Worm (Caenorhabditis elegans) whole organism, L2 larva: ENCODE results near the gene Y39B6A.5.

Experiments used
- C34F6.9 ChIP-seq: fragments of 150-350 bp; optimal IDR thresholded peaks from 2 replicates; lab custom pipeline; 2014; ENCODE audit warnings: missing biosample characterization, missing genetic modification characterization
- F13H6.1 ChIP-seq: sonication (generic microtip); optimal IDR thresholded peaks from 2 replicates; lab custom pipeline; 2016; ENCODE audit warnings: missing genetic modification characterization, missing compliant biosample characterization
- R02D3.7 ChIP-seq: fragments of 150-350 bp; optimal IDR thresholded peaks from 2 replicates; lab custom pipeline; 2014; ENCODE audit warnings: missing biosample characterization, missing genetic modification characterization
- Y55F3AM.14 ChIP-seq: fragments of 200-800 bp; sonication (Bioruptor generic); optimal IDR thresholded peaks from 2 replicates; lab custom pipeline; 2018; ENCODE audit warnings: mild to moderate bottlenecking, missing genetic modification characterization, missing compliant biosample characterization
- ZK546.5 ChIP-seq: sonication (generic microtip); optimal IDR thresholded peaks from 2 replicates; lab custom pipeline; 2017; ENCODE audit warnings: missing biosample characterization, missing genetic modification characterization
- alr-1 ChIP-seq: fragments of 150-350 bp; optimal IDR thresholded peaks from 2 replicates; lab custom pipeline; 2014; ENCODE audit warnings: missing biosample characterization, missing genetic modification characterization
- aly-2 ChIP-seq: fragments of 150-350 bp; optimal IDR thresholded peaks from 2 replicates; lab custom pipeline; 2014; ENCODE audit warnings: missing biosample characterization, missing genetic modification characterization
- blmp-1 ChIP-seq: sonication (generic microtip); optimal IDR thresholded peaks from 2 replicates; lab custom pipeline; 2017; ENCODE audit warnings: missing genetic modification characterization, mild to moderate bottlenecking, missing compliant biosample characterization, antibody characterized with exemption, moderate library complexity; ENCODE audit not compliant: insufficient read depth
- ceh-16 ChIP-seq: fragments of 150-350 bp; optimal IDR thresholded peaks from 2 replicates; lab custom pipeline; 2014; ENCODE audit warnings: missing biosample characterization, missing genetic modification characterization
- crh-2 ChIP-seq: sonication (generic microtip); optimal IDR thresholded peaks from 2 replicates; lab custom pipeline; 2017; ENCODE audit warnings: missing biosample characterization, missing genetic modification characterization
- egl-27 ChIP-seq: sonication (generic microtip); optimal IDR thresholded peaks from 3 replicates; lab custom pipeline; 2017; ENCODE audit warnings: missing biosample characterization, missing genetic modification reagents, missing genetic modification characterization
- elt-1 ChIP-seq: fragments of 150-350 bp; optimal IDR thresholded peaks from 2 replicates; lab custom pipeline; 2014; ENCODE audit warnings: missing biosample characterization, missing genetic modification characterization
- elt-3 ChIP-seq: sonication (generic microtip); optimal IDR thresholded peaks from 2 replicates; lab custom pipeline; 2017; ENCODE audit warnings: missing biosample characterization, missing genetic modification characterization
- fos-1 ChIP-seq: fragments of 150-350 bp; optimal IDR thresholded peaks from 2 replicates; lab custom pipeline; 2014; ENCODE audit warnings: missing biosample characterization, missing genetic modification characterization
- gmeb-1 ChIP-seq: fragments of 150-350 bp; optimal IDR thresholded peaks from 2 replicates; lab custom pipeline; 2014; ENCODE audit warnings: missing biosample characterization, missing genetic modification characterization
- mab-5 ChIP-seq: fragments of 150-350 bp; optimal IDR thresholded peaks from 2 replicates; lab custom pipeline; 2014; ENCODE audit warnings: missing biosample characterization, missing genetic modification characterization
- mbf-1 ChIP-seq: sonication (generic microtip); optimal IDR thresholded peaks from 2 replicates; lab custom pipeline; 2017; ENCODE audit warnings: missing biosample characterization, missing genetic modification characterization
- mdl-1 ChIP-seq, 2 experiments: fragments of 150-350 bp in 1 of 2; sonication (generic microtip) in 1 of 2; optimal IDR thresholded peaks; 2 replicates each; lab custom pipeline; 2017; ENCODE audit warnings: missing biosample characterization in 2 of 2, missing genetic modification characterization in 2 of 2
- nhr-10 ChIP-seq: sonication (generic microtip); optimal IDR thresholded peaks from 2 replicates; lab custom pipeline; 2017; ENCODE audit warnings: missing biosample characterization, missing genetic modification characterization
- nhr-11 ChIP-seq: fragments of 150-350 bp; optimal IDR thresholded peaks from 2 replicates; lab custom pipeline; 2014; ENCODE audit warnings: missing biosample characterization, missing genetic modification characterization
- nhr-129 ChIP-seq: fragments of 150-350 bp; optimal IDR thresholded peaks from 2 replicates; lab custom pipeline; 2014; ENCODE audit warnings: missing biosample characterization, missing genetic modification characterization
- nhr-21 ChIP-seq: fragments of 150-350 bp; optimal IDR thresholded peaks from 2 replicates; lab custom pipeline; 2014; ENCODE audit warnings: missing biosample characterization, missing genetic modification characterization
- nhr-237 ChIP-seq: fragments of 150-350 bp; optimal IDR thresholded peaks from 2 replicates; lab custom pipeline; 2014; ENCODE audit warnings: missing biosample characterization, missing genetic modification characterization
- nhr-25 ChIP-seq: fragments of 150-350 bp; sonication (generic microtip); optimal IDR thresholded peaks from 3 replicates; lab custom pipeline; 2014; ENCODE audit warnings: missing biosample characterization, missing genetic modification characterization
- nhr-6 ChIP-seq: fragments of 150-350 bp; optimal IDR thresholded peaks from 2 replicates; lab custom pipeline; 2014; ENCODE audit warnings: missing biosample characterization, missing genetic modification characterization
- nhr-77 ChIP-seq: fragments of 150-350 bp; optimal IDR thresholded peaks from 2 replicates; lab custom pipeline; 2014; ENCODE audit warnings: missing biosample characterization, missing genetic modification characterization
- peb-1 ChIP-seq: fragments of 150-350 bp; optimal IDR thresholded peaks from 2 replicates; lab custom pipeline; 2014; ENCODE audit warnings: missing biosample characterization, missing genetic modification characterization
- sma-3 ChIP-seq: sonication (generic microtip); optimal IDR thresholded peaks from 2 replicates; lab custom pipeline; 2016; ENCODE audit warnings: missing genetic modification reagents, missing genetic modification characterization, missing compliant biosample characterization
- sma-9 ChIP-seq, 2 experiments: fragments of 150-350 bp in 1 of 2; sonication (generic microtip) in 1 of 2; optimal IDR thresholded peaks; 2 replicates each; lab custom pipeline; 2014 to 2016; ENCODE audit warnings: missing genetic modification characterization in 2 of 2, mild to moderate bottlenecking in 1 of 2, missing biosample characterization in 1 of 2, missing compliant biosample characterization in 1 of 2, missing genetic modification reagents in 1 of 2, moderate library complexity in 1 of 2
- snpc-4 ChIP-seq: fragments of 150-350 bp; optimal IDR thresholded peaks from 2 replicates; lab custom pipeline; 2014; ENCODE audit warnings: missing biosample characterization, missing genetic modification characterization
- unc-55 ChIP-seq: fragments of 150-350 bp; sonication (generic microtip); optimal IDR thresholded peaks from 3 replicates; lab custom pipeline; 2014; ENCODE audit warnings: missing biosample characterization, missing genetic modification reagents, missing genetic modification characterization
- unc-62 ChIP-seq: fragments of 150-350 bp; optimal IDR thresholded peaks from 2 replicates; lab custom pipeline; 2014; ENCODE audit warnings: missing biosample characterization, missing genetic modification reagents, missing genetic modification characterization
- zag-1 ChIP-seq: fragments of 150-350 bp; optimal IDR thresholded peaks from 2 replicates; lab custom pipeline; 2014; ENCODE audit warnings: missing biosample characterization, missing genetic modification characterization
- ztf-1 ChIP-seq: fragments of 200-800 bp; sonication (Bioruptor generic); conservative IDR thresholded peaks from 2 replicates; pipeline ENCODE4 v1.3.6; 2022; ENCODE audit warnings: missing genetic modification characterization, missing compliant biosample characterization
- ztf-11 ChIP-seq: sonication (generic microtip); optimal IDR thresholded peaks from 2 replicates; lab custom pipeline; 2017; ENCODE audit warnings: missing biosample characterization, missing genetic modification characterization
- ztf-4 ChIP-seq: fragments of 150-350 bp; optimal IDR thresholded peaks from 2 replicates; lab custom pipeline; 2014; ENCODE audit warnings: missing biosample characterization, missing genetic modification characterization

The Y39B6A.5 gene

ce11 chrV:19153806-19154205 is 4.9 kb downstream of the Y39B6A.5 start, which contains the start of gene tsp-13:
tsp-13 (plus strand) TSS chrV:19154106.
- no peak for TF ChIP-seq gmeb-1 (tag; lab: Kevin White, UChicago)
- TF ChIP-seq Y55F3AM.14 (GFP tag; lab: Kevin White, UChicago): no peak
- no peak for TF ChIP-seq egl-27 (tag; lab: Kevin White, UChicago)
- no peak for TF ChIP-seq mab-5
- TF ChIP-seq nhr-25 (tag; lab: Kevin White, UChicago): no peak
- no peak for TF ChIP-seq elt-3 (tag; lab: Kevin White, UChicago)
- TF ChIP-seq sma-3 (GFP tag; lab: Kevin White, UChicago): no peak
- TF ChIP-seq nhr-129: no peak
- TF ChIP-seq peb-1: no peak
- no peak for TF ChIP-seq nhr-10 (tag; lab: Kevin White, UChicago)
- TF ChIP-seq zag-1 (tag; lab: Kevin White, UChicago): no peak
- no peak for TF ChIP-seq nhr-11 (tag; lab: Kevin White, UChicago)
- no peak for TF ChIP-seq F13H6.1 (tag; lab: Kevin White, UChicago)
- no peak for TF ChIP-seq mbf-1
- no peak for TF ChIP-seq ZK546.5
- TF ChIP-seq ceh-16 (tag; lab: Kevin White, UChicago): no peak
- no peak for TF ChIP-seq sma-9 (GFP tag; optimal IDR thresholded peaks at IDR 0.05; lab: Kevin White, UChicago)
- no peak for TF ChIP-seq sma-9 (tag; optimal IDR thresholded peaks at IDR 0.05; lab: Kevin White, UChicago)
- TF ChIP-seq, all 48 proteins: peak for 0

DNA sequence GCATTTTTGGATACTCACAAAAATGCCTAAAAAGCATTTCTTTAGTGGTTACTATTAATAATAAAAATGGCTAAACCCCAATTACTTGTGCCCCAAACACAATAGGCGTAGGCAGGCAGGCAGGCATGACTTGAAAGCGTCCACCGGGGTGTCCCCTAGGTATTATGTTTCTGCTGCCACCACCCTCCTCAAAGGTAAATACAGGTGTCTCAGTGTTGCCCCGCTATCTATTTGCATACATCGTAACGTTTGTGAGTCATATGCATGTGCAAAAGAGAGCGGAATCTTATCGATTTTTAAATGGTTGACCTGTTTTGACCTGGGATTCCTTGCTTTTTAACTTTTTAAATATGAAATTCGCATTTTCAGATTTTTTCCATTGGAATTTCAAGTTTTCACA is 5.4 kb downstream of the Y39B6A.5 start:
- TF ChIP-seq nhr-237 (tag; lab: Kevin White, UChicago): no peak
- TF ChIP-seq fos-1 (tag; lab: Kevin White, UChicago): peak; percentile 68
- TF ChIP-seq, all 48 proteins: peak for 1

DNA sequence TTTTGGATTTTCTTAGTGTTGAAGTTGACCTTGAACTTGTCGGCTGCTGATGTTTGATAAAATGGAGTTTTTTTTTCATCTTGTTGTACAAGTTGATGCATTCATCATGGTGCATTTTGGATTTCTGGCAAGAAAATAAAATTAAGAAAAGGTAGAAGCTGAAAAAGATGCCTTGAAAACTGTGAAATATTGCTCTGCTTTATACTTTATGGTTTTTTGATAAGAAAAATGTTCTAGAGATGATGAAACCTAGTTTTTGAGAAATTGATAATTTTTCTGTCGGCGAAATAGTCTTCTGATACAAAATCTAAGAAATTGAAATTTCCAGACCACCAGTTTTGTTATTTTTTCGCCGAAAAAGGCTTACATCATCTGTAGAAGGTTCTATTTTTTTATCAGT is 6.3 kb downstream of the Y39B6A.5 start, which contains the start of gene Y39B6A.69:
Y39B6A.69 (minus strand) TSS at position 101 of the 400 bp plus-strand sequence.
- no peak for TF ChIP-seq Y55F3AM.14 (GFP tag; lab: Kevin White, UChicago)
- no peak for TF ChIP-seq alr-1 (tag; lab: Kevin White, UChicago)
- no peak for TF ChIP-seq nhr-10 (tag; lab: Kevin White, UChicago)
- no peak for TF ChIP-seq ztf-4 (tag; lab: Kevin White, UChicago)
- TF ChIP-seq unc-62 (GFP tag; lab: Kevin White, UChicago): no peak
- TF ChIP-seq mdl-1 (tag; optimal IDR thresholded peaks at IDR 0.05; lab: Kevin White, UChicago): no peak
- TF ChIP-seq ztf-1 (GFP tag; lab: Robert Waterston, UW): no peak
- no peak for TF ChIP-seq ztf-11 (tag; lab: Kevin White, UChicago)
- TF ChIP-seq nhr-237 (tag; lab: Kevin White, UChicago): no peak
- TF ChIP-seq sma-3 (GFP tag; lab: Kevin White, UChicago): no peak
- TF ChIP-seq unc-55 (GFP tag; lab: Kevin White, UChicago): no peak
- TF ChIP-seq blmp-1 (tag; lab: Kevin White, UChicago): no peak
- TF ChIP-seq C34F6.9 (tag; lab: Kevin White, UChicago): no peak
- TF ChIP-seq snpc-4 (tag; lab: Kevin White, UChicago): no peak
- TF ChIP-seq nhr-25 (tag; lab: Kevin White, UChicago): no peak
- no peak for TF ChIP-seq R02D3.7 (tag; lab: Kevin White, UChicago)
- TF ChIP-seq sma-9 (GFP tag; optimal IDR thresholded peaks at IDR 0.05; lab: Kevin White, UChicago): no peak
- no peak for TF ChIP-seq sma-9 (tag; optimal IDR thresholded peaks at IDR 0.05; lab: Kevin White, UChicago)
- TF ChIP-seq F13H6.1 (tag; lab: Kevin White, UChicago): no peak
- no peak for TF ChIP-seq nhr-11 (tag; lab: Kevin White, UChicago)

- no peak for TF ChIP-seq peb-1
- TF ChIP-seq crh-2 (tag; lab: Kevin White, UChicago): no peak
- TF ChIP-seq Y55F3AM.14 (GFP tag; lab: Kevin White, UChicago): no peak
- no peak for TF ChIP-seq nhr-21 (tag; lab: Kevin White, UChicago)
- TF ChIP-seq snpc-4 (tag; lab: Kevin White, UChicago): no peak
- no peak for TF ChIP-seq R02D3.7 (tag; lab: Kevin White, UChicago)
- no peak for TF ChIP-seq sma-3 (GFP tag; lab: Kevin White, UChicago)
- no peak for TF ChIP-seq nhr-237 (tag; lab: Kevin White, UChicago)
- no peak for TF ChIP-seq aly-2 (tag; lab: Kevin White, UChicago)
- TF ChIP-seq gmeb-1 (tag; lab: Kevin White, UChicago): no peak
- no peak for TF ChIP-seq nhr-6 (tag; lab: Kevin White, UChicago)
- no peak for TF ChIP-seq ztf-1 (GFP tag; lab: Robert Waterston, UW)
- TF ChIP-seq nhr-11 (tag; lab: Kevin White, UChicago): no peak
- no peak for TF ChIP-seq ZK546.5
- no peak for TF ChIP-seq nhr-10 (tag; lab: Kevin White, UChicago)
- TF ChIP-seq elt-1: no peak
- TF ChIP-seq ztf-4 (tag; lab: Kevin White, UChicago): no peak
- TF ChIP-seq nhr-77 (tag; lab: Kevin White, UChicago): no peak
- no peak for TF ChIP-seq mdl-1 (tag; optimal IDR thresholded peaks at IDR 0.05; lab: Kevin White, UChicago)
- no peak for TF ChIP-seq unc-55 (GFP tag; lab: Kevin White, UChicago)
- TF ChIP-seq, all 48 proteins: peak for 0
Observed at ce11 chrV:19149057-19149456, 9.6 kb downstream of the Y39B6A.5 start, which contains the start of gene Y39B6A.7. Y39B6A.7 (minus strand) TSS chrV:19149157.
